Fruit fly (Drosophila melanogaster): ENCODE data around the gene CG13293.

DNA sequence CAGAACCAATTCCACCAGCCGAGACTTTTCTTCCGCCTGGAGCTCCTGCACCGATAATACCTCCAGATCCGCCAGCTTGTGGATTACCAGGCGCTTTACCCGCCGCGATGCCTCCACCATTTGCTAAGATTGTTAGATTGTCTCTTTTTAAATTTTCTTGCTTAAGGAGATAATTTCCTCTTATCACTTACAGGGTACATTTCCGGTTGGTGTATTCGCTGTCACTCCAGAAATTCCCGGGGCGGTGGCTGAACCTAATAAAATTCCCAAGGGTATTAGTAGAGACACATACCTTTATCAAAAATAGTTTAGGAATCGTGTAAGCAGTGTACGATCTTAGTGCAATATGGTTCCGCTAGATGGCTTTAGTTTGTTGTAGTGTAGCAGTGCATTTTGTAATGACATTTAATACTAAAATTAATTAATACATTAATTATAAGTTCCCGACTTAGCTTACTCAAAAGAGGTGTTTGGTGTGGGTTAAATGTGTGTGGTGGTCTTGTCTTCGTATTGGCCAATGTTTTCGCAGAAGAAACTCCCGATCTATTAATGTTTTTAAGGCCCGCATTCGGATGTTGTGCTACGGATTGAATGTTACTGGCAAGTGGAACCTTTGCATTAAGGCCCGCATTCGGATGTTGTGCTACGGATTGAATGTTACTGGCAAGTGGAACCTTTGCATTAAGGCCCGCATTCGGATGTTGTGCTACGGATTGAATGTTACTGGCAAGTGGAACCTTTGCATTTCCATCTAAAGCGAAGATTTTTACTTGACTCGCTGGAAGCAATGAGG is 42.1 kb downstream of the CG13293 start:
- TF ChIP-seq h (optimal IDR thresholded peaks at IDR 0.05): no peak
- TF ChIP-seq Myc (optimal IDR thresholded peaks at IDR 0.05): no peak

Data from Kc167 (cell line).